Worm (Caenorhabditis elegans): ENCODE data around the gene F49C5.5.

Gene F49C5.5

ce11 chrII:12514620-12515019 lies 31.7 kb downstream of the F49C5.5 start, which contains the start of gene srh-69:
Gene srh-69, minus strand, starts transcription at chrII:12514720.
- TF ChIP-seq flt-1 (GFP tag; IDR thresholded peaks at IDR 0.05) (no peak), scrt-1 (GFP tag; IDR thresholded peaks at IDR 0.05) (no peak)

ce11 chrII:12511866-12512265 lies 34.4 kb downstream of the F49C5.5 start, which contains the start of gene srh-73:
Gene srh-73, plus strand, starts transcription at chrII:12512166.
- TF ChIP-seq F13C5.2 (tag; optimal IDR thresholded peaks at IDR 0.05) (no peak), hmbx-1 (tag; optimal IDR thresholded peaks at IDR 0.05) (no peak), hmg-4 (GFP tag; optimal IDR thresholded peaks at IDR 0.05) (no peak), tbx-11 (GFP tag; IDR thresholded peaks at IDR 0.05) (no peak), ets-7 (tag; optimal IDR thresholded peaks at IDR 0.05) (no peak), tra-4 (tag; optimal IDR thresholded peaks at IDR 0.05) (no peak), scrt-1 (GFP tag; IDR thresholded peaks at IDR 0.05) (no peak), B0310.2 (tag; optimal IDR thresholded peaks at IDR 0.05) (no peak), pes-1 (GFP tag; IDR thresholded peaks at IDR 0.05) (no peak), sea-1 (GFP tag; conservative IDR thresholded peaks at IDR 0.05) (no peak), ceh-36 (tag; optimal IDR thresholded peaks at IDR 0.05) (no peak), aly-1 (tag; optimal IDR thresholded peaks at IDR 0.05) (no peak), ceh-13 (GFP tag; optimal IDR thresholded peaks at IDR 0.05) (no peak)

ce11 chrII:12508650-12509049 lies 37.7 kb downstream of the F49C5.5 start, which contains the start of gene srh-67:
Gene srh-67, plus strand, starts transcription at chrII:12508950.
- TF ChIP-seq flt-1 (GFP tag; IDR thresholded peaks at IDR 0.05), result no peak
- TF ChIP-seq tra-4 (tag; optimal IDR thresholded peaks at IDR 0.05), result no peak
- no peak for TF ChIP-seq pes-1 (GFP tag; IDR thresholded peaks at IDR 0.05)
- TF ChIP-seq scrt-1 (GFP tag; IDR thresholded peaks at IDR 0.05), result no peak
- TF ChIP-seq hmg-4 (GFP tag; optimal IDR thresholded peaks at IDR 0.05), result no peak
- no peak for TF ChIP-seq ceh-36 (tag; optimal IDR thresholded peaks at IDR 0.05)
- no peak for TF ChIP-seq tbx-11 (GFP tag; IDR thresholded peaks at IDR 0.05)
- TF ChIP-seq sea-1 (GFP tag; conservative IDR thresholded peaks at IDR 0.05), result no peak
- no peak for TF ChIP-seq ama-1 (optimal IDR thresholded peaks at IDR 0.05)
- TF ChIP-seq tbx-37 (GFP tag; conservative IDR thresholded peaks at IDR 0.05), result no peak
- no peak for TF ChIP-seq hnd-1 (tag; optimal IDR thresholded peaks at IDR 0.05)
- no peak for TF ChIP-seq aly-1 (tag; optimal IDR thresholded peaks at IDR 0.05)
- TF ChIP-seq B0310.2 (tag; optimal IDR thresholded peaks at IDR 0.05), result no peak
- TF ChIP-seq ceh-13 (GFP tag; optimal IDR thresholded peaks at IDR 0.05), result no peak
- TF ChIP-seq hmbx-1 (tag; optimal IDR thresholded peaks at IDR 0.05), result no peak
- TF ChIP-seq F13C5.2 (tag; optimal IDR thresholded peaks at IDR 0.05), result no peak
- TF ChIP-seq ets-7 (tag; optimal IDR thresholded peaks at IDR 0.05), result no peak

ce11 chrII:12507038-12507437 lies 39.3 kb downstream of the F49C5.5 start, which contains the start of gene srh-68:
Gene srh-68, plus strand, starts transcription at chrII:12507338.
- TF ChIP-seq ceh-36 (tag; optimal IDR thresholded peaks at IDR 0.05) (no peak), ceh-13 (GFP tag; optimal IDR thresholded peaks at IDR 0.05) (no peak), tbx-37 (GFP tag; conservative IDR thresholded peaks at IDR 0.05) (no peak), tbx-11 (GFP tag; IDR thresholded peaks at IDR 0.05) (no peak), F13C5.2 (tag; optimal IDR thresholded peaks at IDR 0.05) (no peak), hmbx-1 (tag; optimal IDR thresholded peaks at IDR 0.05) (no peak), pes-1 (GFP tag; IDR thresholded peaks at IDR 0.05) (no peak), aly-1 (tag; optimal IDR thresholded peaks at IDR 0.05) (no peak), ama-1 (optimal IDR thresholded peaks at IDR 0.05) (no peak), tra-4 (tag; optimal IDR thresholded peaks at IDR 0.05) (no peak), B0310.2 (tag; optimal IDR thresholded peaks at IDR 0.05) (no peak), hnd-1 (tag; optimal IDR thresholded peaks at IDR 0.05) (no peak), hmg-4 (GFP tag; optimal IDR thresholded peaks at IDR 0.05) (no peak), scrt-1 (GFP tag; IDR thresholded peaks at IDR 0.05) (no peak), sea-1 (GFP tag; conservative IDR thresholded peaks at IDR 0.05) (no peak), flt-1 (GFP tag; IDR thresholded peaks at IDR 0.05) (no peak)

ce11 chrII:12506511-12506910 lies 39.8 kb downstream of the F49C5.5 start:
- TF ChIP-seq aly-1 (tag; optimal IDR thresholded peaks at IDR 0.05) (no peak), B0310.2 (tag; optimal IDR thresholded peaks at IDR 0.05) (no peak), tra-4 (tag; optimal IDR thresholded peaks at IDR 0.05) (no peak), tbx-37 (GFP tag; conservative IDR thresholded peaks at IDR 0.05) (no peak), ets-7 (tag; optimal IDR thresholded peaks at IDR 0.05) (no peak), sea-1 (GFP tag; conservative IDR thresholded peaks at IDR 0.05) (no peak), hmg-4 (GFP tag; optimal IDR thresholded peaks at IDR 0.05) (no peak)

- TF ChIP-seq ceh-36 (tag; optimal IDR thresholded peaks at IDR 0.05) (no peak), aly-1 (tag; optimal IDR thresholded peaks at IDR 0.05) (no peak), F13C5.2 (tag; optimal IDR thresholded peaks at IDR 0.05) (no peak), sea-1 (GFP tag; conservative IDR thresholded peaks at IDR 0.05) (no peak)
Measured at ce11 chrII:12502784-12503183, 43.5 kb downstream of the F49C5.5 start, which contains the start of gene ador-1. Gene ador-1, minus strand, starts transcription at chrII:12502884.

ce11 chrII:12499969-12500368 lies 46.3 kb downstream of the F49C5.5 start:
- TF ChIP-seq tbx-37 (GFP tag; conservative IDR thresholded peaks at IDR 0.05), result no peak
- TF ChIP-seq hmbx-1 (tag; optimal IDR thresholded peaks at IDR 0.05), result no peak
- TF ChIP-seq pes-1 (GFP tag; IDR thresholded peaks at IDR 0.05), result no peak
- no peak for TF ChIP-seq sea-1 (GFP tag; conservative IDR thresholded peaks at IDR 0.05)
- no peak for TF ChIP-seq aly-1 (tag; optimal IDR thresholded peaks at IDR 0.05)
- TF ChIP-seq flt-1 (GFP tag; IDR thresholded peaks at IDR 0.05), result no peak
- TF ChIP-seq ets-7 (tag; optimal IDR thresholded peaks at IDR 0.05), result no peak
- TF ChIP-seq ama-1 (optimal IDR thresholded peaks at IDR 0.05), result no peak
- no peak for TF ChIP-seq B0310.2 (tag; optimal IDR thresholded peaks at IDR 0.05)

ce11 chrII:12496981-12497380 lies 49.3 kb downstream of the F49C5.5 start, which contains the start of gene T21B4.3:
Gene T21B4.3, minus strand, starts transcription at chrII:12497081.
- TF ChIP-seq hmbx-1 (tag; optimal IDR thresholded peaks at IDR 0.05) (no peak), ama-1 (optimal IDR thresholded peaks at IDR 0.05) (no peak), hnd-1 (tag; optimal IDR thresholded peaks at IDR 0.05) (no peak), B0310.2 (tag; optimal IDR thresholded peaks at IDR 0.05) (no peak), sea-1 (GFP tag; conservative IDR thresholded peaks at IDR 0.05) (no peak), F13C5.2 (tag; optimal IDR thresholded peaks at IDR 0.05) (no peak), ets-7 (tag; optimal IDR thresholded peaks at IDR 0.05) (no peak), hmg-4 (GFP tag; optimal IDR thresholded peaks at IDR 0.05) (no peak), tbx-11 (GFP tag; IDR thresholded peaks at IDR 0.05) (no peak)
